Fruit fly (Drosophila melanogaster) whole organism, prepupa: ENCODE results near the gene CG12480.

Experiments
- Blimp-1 ChIP-seq: fragments of 200-800 bp; sonication (Bioruptor generic); optimal IDR thresholded peaks from 3 replicates; lab custom pipeline; 2017; ENCODE audit warnings: missing biosample characterization, missing genetic modification characterization, mild to moderate bottlenecking, moderate library complexity, missing genetic modification reagents
- CG11294 ChIP-seq: fragments of 200-800 bp; sonication (Bioruptor generic); IDR thresholded peaks from 2 replicates; pipeline ENCODE4 v1.3.6; 2022; ENCODE audit warnings: missing biosample characterization, missing genetic modification characterization
- CG11762 ChIP-seq: fragments of 200-800 bp; sonication (Bioruptor generic); optimal IDR thresholded peaks from 3 replicates; lab custom pipeline; 2016; ENCODE audit warnings: missing biosample characterization, missing genetic modification characterization; ENCODE audit not compliant: insufficient read depth
- CG11902 ChIP-seq: fragments of 200-800 bp; sonication (Bioruptor generic); optimal IDR thresholded peaks from 3 replicates; lab custom pipeline; 2016; ENCODE audit warnings: missing biosample characterization, missing genetic modification characterization
- CG1621 ChIP-seq: fragments of 200-800 bp; sonication (Bioruptor generic); optimal IDR thresholded peaks from 3 replicates; lab custom pipeline; 2018; ENCODE audit warnings: missing biosample characterization, mild to moderate bottlenecking, missing genetic modification characterization
- CG16779 ChIP-seq: fragments of 200-800 bp; sonication (Bioruptor generic); optimal IDR thresholded peaks from 3 replicates; lab custom pipeline; 2017; ENCODE audit warnings: missing biosample characterization, mild to moderate bottlenecking, missing genetic modification characterization
- CG3032 ChIP-seq: fragments of 200-800 bp; optimal IDR thresholded peaks from 2 replicates; lab custom pipeline; 2019; ENCODE audit warnings: missing biosample characterization, mild to moderate bottlenecking, missing genetic modification characterization, moderate library complexity
- CG32006 ChIP-seq: fragments of 200-800 bp; sonication (Bioruptor generic); optimal IDR thresholded peaks from 3 replicates; lab custom pipeline; 2017; ENCODE audit warnings: missing biosample characterization, mild to moderate bottlenecking, missing genetic modification characterization
- CG34406 ChIP-seq: fragments of 200-800 bp; sonication (Bioruptor generic); optimal IDR thresholded peaks from 3 replicates; lab custom pipeline; 2016; ENCODE audit warnings: missing biosample characterization, missing genetic modification characterization
- CG3919 ChIP-seq: fragments of 200-800 bp; sonication (Bioruptor generic); optimal IDR thresholded peaks from 3 replicates; lab custom pipeline; 2016; ENCODE audit warnings: missing biosample characterization, missing genetic modification characterization
- CG4318 ChIP-seq: fragments of 200-800 bp; sonication (Bioruptor generic); optimal IDR thresholded peaks from 3 replicates; lab custom pipeline; 2017; ENCODE audit warnings: missing biosample characterization, mild to moderate bottlenecking, missing genetic modification characterization
- CG6792 ChIP-seq: fragments of 200-800 bp; sonication (Bioruptor generic); optimal IDR thresholded peaks from 3 replicates; lab custom pipeline; 2016; ENCODE audit warnings: missing biosample characterization, missing genetic modification characterization
- CG6854 ChIP-seq: fragments of 200-800 bp; sonication (Bioruptor generic); optimal IDR thresholded peaks from 2 replicates; lab custom pipeline; 2017; ENCODE audit warnings: missing biosample characterization, mild to moderate bottlenecking, missing genetic modification characterization
- CG7368 ChIP-seq: fragments of 200-800 bp; sonication (Bioruptor generic); optimal IDR thresholded peaks from 3 replicates; lab custom pipeline; 2016; ENCODE audit warnings: missing biosample characterization, missing genetic modification characterization
- CG8119 ChIP-seq: fragments of 200-800 bp; sonication (Bioruptor generic); IDR thresholded peaks from 3 replicates; pipeline ENCODE4 v1.3.6; 2022; ENCODE audit warnings: missing biosample characterization, missing genetic modification characterization
- CG8632 ChIP-seq: fragments of 200-800 bp; sonication (Bioruptor generic); optimal IDR thresholded peaks from 3 replicates; lab custom pipeline; 2016; ENCODE audit warnings: missing biosample characterization, missing genetic modification characterization
- CG9139 ChIP-seq: fragments of 200-800 bp; sonication (Bioruptor generic); optimal IDR thresholded peaks from 3 replicates; lab custom pipeline; 2017; ENCODE audit warnings: missing biosample characterization, mild to moderate bottlenecking, missing genetic modification characterization
- Eip75B ChIP-seq: fragments of 200-800 bp; sonication (Bioruptor generic); optimal IDR thresholded peaks from 3 replicates; lab custom pipeline; 2016; ENCODE audit warnings: missing biosample characterization, missing genetic modification characterization
- Eip93F ChIP-seq: fragments of 200-800 bp; sonication (Bioruptor generic); optimal IDR thresholded peaks from 2 replicates; lab custom pipeline; 2016; ENCODE audit warnings: missing biosample characterization, mild to moderate bottlenecking, missing genetic modification characterization
- Ets96B ChIP-seq: fragments of 200-800 bp; optimal IDR thresholded peaks from 2 replicates; lab custom pipeline; 2019; ENCODE audit warnings: missing biosample characterization, mild to moderate bottlenecking, missing genetic modification characterization, moderate library complexity
- Gug ChIP-seq: fragments of 200-800 bp; sonication (Bioruptor generic); IDR thresholded peaks from 2 replicates; pipeline ENCODE4 v1.3.6; 2022; ENCODE audit warnings: missing biosample characterization, missing genetic modification characterization
- Hr38 ChIP-seq: sonication (Bioruptor generic); optimal IDR thresholded peaks from 2 replicates; lab custom pipeline; 2016; ENCODE audit warnings: missing biosample characterization, missing genetic modification characterization
- Hr4 ChIP-seq: fragments of 200-800 bp; sonication (Bioruptor generic); optimal IDR thresholded peaks from 3 replicates; lab custom pipeline; 2016; ENCODE audit warnings: missing biosample characterization, missing genetic modification characterization
- Lpt ChIP-seq: fragments of 200-800 bp; sonication (Bioruptor generic); optimal IDR thresholded peaks from 3 replicates; lab custom pipeline; 2016; ENCODE audit warnings: missing biosample characterization, missing genetic modification characterization
- Met ChIP-seq: fragments of 200-800 bp; sonication (Bioruptor generic); optimal IDR thresholded peaks from 3 replicates; lab custom pipeline; 2016; ENCODE audit warnings: missing biosample characterization, missing genetic modification characterization
- OdsH ChIP-seq: fragments of 200-800 bp; sonication (Bioruptor generic); optimal IDR thresholded peaks from 3 replicates; lab custom pipeline; 2016; ENCODE audit warnings: missing biosample characterization, missing genetic modification characterization
- Smox ChIP-seq: fragments of 200-800 bp; sonication (Bioruptor generic); optimal IDR thresholded peaks from 3 replicates; lab custom pipeline; 2016; ENCODE audit warnings: missing biosample characterization, missing genetic modification characterization
- Sox102F ChIP-seq: fragments of 200-800 bp; sonication (Bioruptor generic); optimal IDR thresholded peaks from 2 replicates; lab custom pipeline; 2016; ENCODE audit warnings: missing biosample characterization, mild to moderate bottlenecking, missing genetic modification characterization
- Sox14 ChIP-seq: fragments of 200-800 bp; sonication (Bioruptor generic); optimal IDR thresholded peaks from 3 replicates; lab custom pipeline; 2016; ENCODE audit warnings: missing biosample characterization, missing genetic modification characterization
- Sox15 ChIP-seq: fragments of 200-800 bp; sonication (Bioruptor generic); optimal IDR thresholded peaks from 3 replicates; lab custom pipeline; 2016; ENCODE audit warnings: missing biosample characterization, missing genetic modification characterization
- achi ChIP-seq: fragments of 200-800 bp; sonication (Bioruptor generic); optimal IDR thresholded peaks from 3 replicates; lab custom pipeline; 2016; ENCODE audit warnings: missing biosample characterization, missing genetic modification characterization
- acj6 ChIP-seq: fragments of 200-800 bp; sonication (Bioruptor generic); optimal IDR thresholded peaks from 3 replicates; lab custom pipeline; 2016; ENCODE audit warnings: missing biosample characterization, missing genetic modification characterization
- cyc ChIP-seq: fragments of 200-800 bp; sonication (Bioruptor generic); optimal IDR thresholded peaks from 3 replicates; lab custom pipeline; 2016; ENCODE audit warnings: missing biosample characterization, missing genetic modification characterization
- dac ChIP-seq: fragments of 200-800 bp; sonication (Bioruptor generic); optimal IDR thresholded peaks from 2 replicates; lab custom pipeline; 2017; ENCODE audit warnings: missing biosample characterization, mild to moderate bottlenecking, missing genetic modification characterization
- dsx ChIP-seq: fragments of 200-800 bp; optimal IDR thresholded peaks from 3 replicates; lab custom pipeline; 2019; ENCODE audit warnings: missing biosample characterization, mild to moderate bottlenecking, missing genetic modification characterization, moderate library complexity; ENCODE audit not compliant: poor library complexity, severe bottlenecking
- esn ChIP-seq: fragments of 200-800 bp; sonication (Bioruptor generic); optimal IDR thresholded peaks from 2 replicates; lab custom pipeline; 2016; ENCODE audit warnings: missing biosample characterization, mild to moderate bottlenecking, missing genetic modification characterization, moderate library complexity
- fd85E ChIP-seq: fragments of 200-800 bp; sonication (Bioruptor generic); optimal IDR thresholded peaks from 3 replicates; lab custom pipeline; 2016; ENCODE audit warnings: missing biosample characterization, missing genetic modification characterization
- fkh ChIP-seq: fragments of 200-800 bp; sonication (Bioruptor generic); optimal IDR thresholded peaks from 3 replicates; lab custom pipeline; 2017; ENCODE audit warnings: missing biosample characterization, mild to moderate bottlenecking, missing genetic modification characterization, moderate library complexity
- lz ChIP-seq: fragments of 200-800 bp; sonication (Bioruptor generic); optimal IDR thresholded peaks from 3 replicates; lab custom pipeline; 2016; ENCODE audit warnings: missing biosample characterization, missing genetic modification characterization
- net ChIP-seq: fragments of 200-800 bp; sonication (Bioruptor generic); optimal IDR thresholded peaks from 3 replicates; lab custom pipeline; 2016; ENCODE audit warnings: missing biosample characterization, missing genetic modification characterization
- pdm3 ChIP-seq: fragments of 200-800 bp; sonication (Bioruptor generic); optimal IDR thresholded peaks from 3 replicates; lab custom pipeline; 2016; ENCODE audit warnings: missing biosample characterization, missing genetic modification characterization
- salr ChIP-seq, 2 experiments: fragments of 200-800 bp; sonication (Bioruptor generic); optimal IDR thresholded peaks; 3 replicates each; lab custom pipeline; 2016 to 2018; ENCODE audit warnings: missing biosample characterization in 2 of 2, missing genetic modification characterization in 2 of 2, mild to moderate bottlenecking in 1 of 2
- spab ChIP-seq: fragments of 200-800 bp; sonication (Bioruptor generic); optimal IDR thresholded peaks from 2 replicates; lab custom pipeline; 2017; ENCODE audit warnings: missing biosample characterization, mild to moderate bottlenecking, missing genetic modification characterization, missing genetic modification reagents
- ss ChIP-seq, 2 experiments: fragments of 200-800 bp; sonication (Bioruptor generic); optimal IDR thresholded peaks; 2 replicates in 1 of 2; 3 replicates in 1 of 2; lab custom pipeline; 2017 to 2018; ENCODE audit warnings: mild to moderate bottlenecking in 2 of 2, missing biosample characterization in 2 of 2, missing genetic modification characterization in 2 of 2, moderate library complexity in 1 of 2
- svp ChIP-seq: fragments of 200-800 bp; sonication (Bioruptor generic); peaks from one replicate; lab custom pipeline; 2016; ENCODE audit warnings: missing biosample characterization, missing genetic modification characterization
- topi ChIP-seq: fragments of 200-800 bp; sonication (Bioruptor generic); optimal IDR thresholded peaks from 3 replicates; lab custom pipeline; 2016; ENCODE audit warnings: missing biosample characterization, missing genetic modification characterization

CG12480 gene

DNA sequence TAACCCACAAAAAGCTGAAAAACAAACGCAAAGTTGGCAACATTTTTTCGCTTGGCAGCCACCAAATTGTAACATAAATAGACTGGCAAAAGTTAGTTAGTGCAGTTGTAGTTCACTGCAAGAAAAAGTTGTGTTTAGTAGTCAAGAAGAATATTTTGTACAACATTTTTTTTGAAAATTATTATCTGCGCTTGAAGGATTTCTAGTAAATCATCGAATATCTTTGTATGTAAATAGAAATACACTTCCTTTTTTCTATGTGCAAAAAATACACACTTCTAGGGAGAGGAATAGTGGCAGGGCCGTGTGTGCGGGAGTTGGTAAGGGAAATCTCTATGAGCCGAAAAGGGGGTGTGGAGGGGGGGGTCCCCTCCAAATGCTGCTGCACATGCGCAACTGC lies 45.7 kb upstream of the CG12480 start (continued):
- TF ChIP-seq CG1621 (tag; lab: Kevin White, UChicago) (no peak), CG11294 (no peak), Gug (GFP tag; lab: Robert Waterston, UW) (peak; percentile 16; the same call in 1 of the 2 replicates), Sox14 (GFP tag; lab: Kevin White, UChicago) (no peak), CG8119 (GFP tag; lab: Robert Waterston, UW) (peak; percentile 31; the same call in 1 of the 3 replicates), svp (no peak), Hr38 (GFP tag; lab: Kevin White, UChicago) (no peak), cyc (GFP tag; lab: Kevin White, UChicago) (no peak), spab (GFP tag; lab: Kevin White, UChicago) (no peak), Eip75B (GFP tag; lab: Kevin White, UChicago) (no peak), ss (GFP tag; optimal IDR thresholded peaks at IDR 0.05; lab: Kevin White, UChicago) (no peak), Sox102F (GFP tag; lab: Kevin White, UChicago) (no peak), CG3032 (tag; lab: Kevin White, UChicago) (no peak), Eip93F (GFP tag; lab: Kevin White, UChicago) (no peak), lz (GFP tag; lab: Kevin White, UChicago) (no peak), dac (GFP tag; lab: Kevin White, UChicago) (no peak), achi (GFP tag; lab: Kevin White, UChicago) (no peak), CG11762 (GFP tag; lab: Kevin White, UChicago) (no peak), CG11902 (no peak), dsx (GFP tag; lab: Kevin White, UChicago) (no peak), net (GFP tag; lab: Kevin White, UChicago) (no peak), fd85E (GFP tag; lab: Kevin White, UChicago) (no peak), CG16779 (tag; lab: Kevin White, UChicago) (no peak), salr (GFP tag; optimal IDR thresholded peaks at IDR 0.05; lab: Kevin White, UChicago) (no peak), fkh (GFP tag; lab: Kevin White, UChicago) (no peak), acj6 (no peak)

DNA sequence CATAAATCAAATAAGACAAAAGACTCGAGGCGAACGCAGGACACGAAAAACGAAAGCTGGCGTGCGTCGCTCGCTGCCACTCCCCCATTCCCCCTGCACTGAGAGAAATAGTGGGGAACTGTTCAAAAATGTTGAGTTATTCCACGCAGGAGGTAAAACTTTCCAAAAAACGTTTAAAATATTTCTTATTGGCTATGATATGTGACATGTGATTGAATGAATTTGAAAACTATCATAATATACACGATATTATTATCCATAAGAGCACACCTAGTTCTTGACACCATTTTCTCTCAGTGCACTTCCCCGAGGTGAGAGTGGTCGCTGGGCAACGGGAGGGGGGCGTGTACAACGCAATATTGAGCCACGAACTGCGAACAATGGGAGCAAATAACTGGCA lies 35.5 kb upstream of the CG12480 start:
- TF ChIP-seq achi (GFP tag; lab: Kevin White, UChicago) (peak; percentile 53), OdsH (peak; percentile 43), Gug (GFP tag; lab: Robert Waterston, UW) (no peak), fkh (GFP tag; lab: Kevin White, UChicago) (no peak), Met (GFP tag; lab: Kevin White, UChicago) (peak; percentile 58), Sox15 (GFP tag; lab: Kevin White, UChicago) (peak; percentile 49), Hr38 (GFP tag; lab: Kevin White, UChicago) (no peak), CG11294 (no peak), CG32006 (peak; percentile 67), CG8119 (GFP tag; lab: Robert Waterston, UW) (peak; percentile 56; the same call in 2 of the 3 replicates), Lpt (GFP tag; lab: Kevin White, UChicago) (peak; percentile 4), net (GFP tag; lab: Kevin White, UChicago) (peak; percentile 22), CG6854 (no peak), esn (peak; percentile 62), Smox (peak; percentile 43), Hr4 (peak; percentile 57), pdm3 (peak; percentile 50), CG4318 (GFP tag; lab: Kevin White, UChicago) (peak; percentile 32), Blimp-1 (peak; percentile 57), spab (GFP tag; lab: Kevin White, UChicago) (peak; percentile 53), Ets96B (peak; percentile 60), Eip93F (GFP tag; lab: Kevin White, UChicago) (no peak), dac (GFP tag; lab: Kevin White, UChicago) (no peak), topi (peak; percentile 61), CG1621 (tag; lab: Kevin White, UChicago) (peak; percentile 48), cyc (GFP tag; lab: Kevin White, UChicago) (peak; percentile 57), CG6792 (GFP tag; lab: Kevin White, UChicago) (peak; percentile 57), dsx (GFP tag; lab: Kevin White, UChicago) (peak; percentile 34), CG3919 (GFP tag; lab: Kevin White, UChicago) (peak; percentile 62), fd85E (GFP tag; lab: Kevin White, UChicago) (peak; percentile 25), Sox102F (GFP tag; lab: Kevin White, UChicago) (peak; percentile 39), CG16779 (tag; lab: Kevin White, UChicago) (peak; percentile 10), CG8632 (GFP tag; lab: Kevin White, UChicago) (peak; percentile 49), Sox14 (GFP tag; lab: Kevin White, UChicago) (peak; percentile 61), CG7368 (peak; percentile 18), CG34406 (GFP tag; lab: Kevin White, UChicago) (peak; percentile 53), CG9139 (GFP tag; lab: Kevin White, UChicago) (peak; percentile 34), svp (peak; percentile 73), CG3032 (tag; lab: Kevin White, UChicago) (peak; percentile 59)
